Fruit fly (Drosophila melanogaster) S2 (cell line): Measurements from ENCODE around the gene MEP-1.

Experiments
- CG8478 ChIP-seq: fragments of >200 bp; optimal IDR thresholded peaks from 2 replicates; lab custom pipeline; 2018
- CTCF ChIP-seq, 2 experiments: fragments of >200 bp; optimal IDR thresholded peaks; 2 replicates each; lab custom pipeline; 2018

Gene MEP-1

DNA sequence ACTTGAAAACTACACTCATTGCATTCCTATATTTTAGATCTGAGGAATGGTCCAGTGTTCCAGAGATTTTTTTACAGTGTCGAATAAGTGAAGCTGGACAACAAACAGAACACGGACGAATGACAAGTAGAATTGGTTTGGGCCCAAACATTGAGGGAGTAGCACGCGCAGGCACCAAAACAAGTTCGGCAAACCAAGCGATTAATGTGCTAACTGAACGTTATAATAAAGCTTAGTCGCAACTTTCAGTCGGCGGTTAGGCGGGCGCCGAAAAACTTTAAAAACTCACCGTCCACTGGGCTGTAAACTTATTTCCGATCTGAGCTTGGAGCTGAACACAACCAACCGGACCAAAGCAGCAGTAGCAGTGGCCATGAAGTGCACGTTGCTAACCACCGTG is 13.6 kb downstream of the MEP-1 start, which contains the start of gene CG1143:
TSS of gene CG1143 (plus strand) at position 301 of the 400 bp plus-strand sequence.
- no peak for TF ChIP-seq CTCF (optimal IDR thresholded peaks at IDR 0.05; lab: Kevin White, UChicago)
- TF ChIP-seq CG8478 (lab: Kevin White, UChicago), result no peak

DNA sequence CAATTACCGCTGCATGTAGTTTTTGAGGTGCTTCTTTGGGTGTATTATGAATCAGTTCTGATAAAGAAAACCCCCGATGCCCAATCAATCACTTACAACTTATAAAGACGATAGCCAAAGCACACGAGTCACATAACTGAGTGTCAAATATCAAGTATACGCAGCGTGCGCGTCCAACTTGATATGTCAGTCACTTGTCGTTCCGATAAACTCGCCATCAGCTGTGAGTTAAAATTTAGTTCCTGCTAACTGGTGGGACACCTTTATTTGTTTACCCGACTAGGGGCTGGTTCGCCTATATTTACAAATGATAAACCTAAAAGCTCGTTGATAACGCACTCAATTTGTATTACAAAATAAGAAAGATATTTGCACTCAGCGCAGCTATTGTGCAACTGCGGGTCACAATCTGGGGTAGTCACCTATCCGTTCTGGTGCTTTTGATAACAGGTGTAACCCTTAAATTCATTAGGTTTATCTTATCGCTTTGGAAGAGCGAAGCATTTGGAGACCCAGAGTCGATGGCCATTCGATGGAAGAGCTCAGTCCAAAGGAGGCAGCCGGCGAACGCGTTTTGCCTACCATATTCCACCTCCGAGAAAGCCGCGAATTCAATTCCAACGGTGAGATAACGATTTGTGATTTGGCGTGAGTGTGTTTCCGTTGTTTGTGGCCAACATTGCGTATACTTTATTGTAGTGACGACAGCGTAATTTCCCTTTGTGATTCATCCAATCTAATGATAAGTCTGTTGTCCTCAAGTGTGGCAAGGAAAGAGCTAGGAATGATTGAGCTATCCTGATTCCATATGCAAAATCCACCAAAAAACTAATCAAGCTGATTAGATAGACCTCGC is 16.2 kb downstream of the MEP-1 start, which contains the start of gene CG1246:
TSS of gene CG1246 (plus strand) at position 526 of the 856 bp plus-strand sequence.
- TF ChIP-seq CTCF (optimal IDR thresholded peaks at IDR 0.05; lab: Kevin White, UChicago), result no peak
- TF ChIP-seq CG8478 (lab: Kevin White, UChicago), result no peak

DNA sequence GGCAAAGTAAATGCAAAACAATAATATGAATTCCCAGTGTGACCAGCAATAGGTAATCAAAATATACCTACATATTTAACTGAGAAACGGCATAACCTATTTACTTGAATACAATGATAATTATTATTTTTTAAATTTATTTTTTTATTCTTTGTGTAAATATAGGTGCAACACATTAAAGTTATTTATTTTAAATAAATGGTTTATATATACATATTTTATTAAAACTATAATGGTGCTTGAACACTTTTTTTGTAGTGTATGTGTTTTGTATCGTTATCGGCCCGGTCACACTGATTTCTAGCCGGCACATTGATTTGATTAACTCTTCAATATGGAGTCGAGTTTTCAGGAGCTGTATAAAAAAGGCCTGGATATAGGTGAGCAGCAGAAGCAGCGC is 20.3 kb downstream of the MEP-1 start, which contains the start of the genes ProRS-m, CG42304 and Snup:
TSS of gene ProRS-m (minus strand) at position 51 of the 400 bp plus-strand sequence.
TSS of gene CG42304 (plus strand) at position 289 of the 400 bp plus-strand sequence.
TSS of gene Snup (plus strand) at position 289 of the 400 bp plus-strand sequence.
- no peak for TF ChIP-seq CG8478 (lab: Kevin White, UChicago)
- no peak for TF ChIP-seq CTCF (optimal IDR thresholded peaks at IDR 0.05; lab: Kevin White, UChicago)

DNA sequence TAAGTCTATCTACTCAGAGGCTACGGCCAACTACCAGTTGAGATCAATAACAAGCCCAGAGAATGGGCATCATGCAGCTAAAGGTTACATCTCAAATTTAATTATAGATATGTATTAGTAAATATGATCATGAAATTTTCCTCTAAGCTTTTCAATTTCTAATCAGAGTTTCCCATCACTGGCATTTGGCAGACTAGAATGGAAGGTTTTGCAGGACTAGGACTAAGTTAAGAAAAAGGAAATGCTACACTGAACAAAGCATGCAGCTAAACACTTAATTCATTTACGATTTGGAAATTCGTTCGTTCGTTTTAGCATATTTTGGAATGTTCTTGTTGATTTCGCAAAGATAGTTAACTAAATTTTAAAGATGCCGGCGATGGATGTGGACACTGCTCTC is 27.8 kb downstream of the MEP-1 start, which contains the start of gene CG33233:
TSS of gene CG33233 (plus strand) at position 301 of the 400 bp plus-strand sequence.
- TF ChIP-seq CTCF (optimal IDR thresholded peaks at IDR 0.05; lab: Kevin White, UChicago) (no peak), CG8478 (lab: Kevin White, UChicago) (no peak)

DNA sequence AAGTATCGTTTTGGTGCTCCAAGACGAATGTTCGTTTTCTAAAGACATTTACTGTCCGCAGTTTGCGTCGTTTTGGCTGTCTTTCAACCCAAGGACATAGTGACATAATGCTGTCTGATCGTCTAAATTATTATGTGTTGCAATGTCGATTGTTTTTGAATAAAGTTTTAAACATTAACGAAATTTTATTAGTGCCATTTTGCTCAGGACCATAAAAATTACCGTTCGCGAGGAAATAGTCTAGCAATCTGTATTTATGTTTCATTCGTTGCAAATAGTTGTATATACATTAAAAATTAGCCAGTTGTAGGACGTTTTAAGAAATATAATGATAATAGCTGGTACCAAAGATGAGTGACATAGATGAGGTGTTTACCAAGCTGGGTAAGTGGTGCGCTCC is 29.8 kb downstream of the MEP-1 start, which contains the start of gene CG33234:
TSS of gene CG33234 (plus strand) at position 301 of the 400 bp plus-strand sequence.
- no peak for TF ChIP-seq CTCF (optimal IDR thresholded peaks at IDR 0.05; lab: Kevin White, UChicago)
- TF ChIP-seq CG8478 (lab: Kevin White, UChicago), result no peak
